Fruit fly (Drosophila melanogaster) Kc167 (cell line): ENCODE data around the gene CG16964.

Experiments
- h ChIP-seq: fragments of >200 bp; optimal IDR thresholded peaks from 3 replicates; lab custom pipeline; 2018; ENCODE audit warnings: missing external identifiers
- insv ChIP-seq: fragments of >200 bp; optimal IDR thresholded peaks from 3 replicates; lab custom pipeline; 2018; ENCODE audit warnings: missing external identifiers
- psq ChIP-seq: fragments of >200 bp; optimal IDR thresholded peaks from 2 replicates; lab custom pipeline; 2017; ENCODE audit warnings: missing external identifiers

DNA sequence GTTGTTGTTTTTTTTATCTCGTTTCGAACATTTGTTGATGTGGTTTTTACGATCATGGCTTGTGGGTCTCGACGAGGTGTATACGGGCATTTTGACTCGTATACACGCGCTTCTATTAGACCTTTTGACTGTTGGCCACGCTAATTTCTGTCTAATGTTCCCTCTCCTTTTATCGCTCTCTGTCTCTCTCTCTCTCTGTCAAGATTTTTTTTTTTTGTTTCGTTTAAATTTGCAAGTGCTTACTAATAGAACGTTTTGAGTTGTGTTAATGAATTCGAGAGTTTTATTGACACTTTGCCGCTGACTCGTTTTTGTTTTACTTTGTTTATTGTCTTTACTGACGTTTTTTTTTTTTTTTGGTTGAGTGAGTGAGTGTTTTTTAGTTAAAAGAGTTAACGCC, 22.6 kb downstream of the CG16964 start:
- TF ChIP-seq psq (lab: Kevin White, UChicago) (no peak), h (lab: Kevin White, UChicago) (no peak), insv (lab: Kevin White, UChicago) (no peak)
